Worm (Caenorhabditis elegans) whole organism, L3 larva: ENCODE measurements around the gene tbc-14.

Source experiments
- ZK546.5 ChIP-seq: sonication (generic microtip); optimal IDR thresholded peaks from 2 replicates; lab custom pipeline; 2017; ENCODE audit warnings: missing biosample characterization, missing genetic modification characterization
- egl-27 ChIP-seq: sonication (generic microtip); optimal IDR thresholded peaks from 4 replicates; lab custom pipeline; 2017; ENCODE audit warnings: missing biosample characterization, missing genetic modification reagents, missing genetic modification characterization
- lin-15B ChIP-seq: fragments of 150-350 bp; optimal IDR thresholded peaks from 2 replicates; lab custom pipeline; 2014; ENCODE audit warnings: missing biosample characterization, missing genetic modification characterization
- tbx-2 ChIP-seq: sonication (generic microtip); optimal IDR thresholded peaks from 2 replicates; lab custom pipeline; 2016; ENCODE audit warnings: mild to moderate bottlenecking, missing genetic modification characterization, missing compliant biosample characterization
- unc-39 ChIP-seq: sonication (generic microtip); optimal IDR thresholded peaks from 4 replicates; lab custom pipeline; 2017; ENCODE audit warnings: missing biosample characterization, missing genetic modification characterization
- zag-1 ChIP-seq: fragments of 150-350 bp; optimal IDR thresholded peaks from 2 replicates; lab custom pipeline; 2014; ENCODE audit warnings: missing biosample characterization, missing genetic modification characterization

DNA sequence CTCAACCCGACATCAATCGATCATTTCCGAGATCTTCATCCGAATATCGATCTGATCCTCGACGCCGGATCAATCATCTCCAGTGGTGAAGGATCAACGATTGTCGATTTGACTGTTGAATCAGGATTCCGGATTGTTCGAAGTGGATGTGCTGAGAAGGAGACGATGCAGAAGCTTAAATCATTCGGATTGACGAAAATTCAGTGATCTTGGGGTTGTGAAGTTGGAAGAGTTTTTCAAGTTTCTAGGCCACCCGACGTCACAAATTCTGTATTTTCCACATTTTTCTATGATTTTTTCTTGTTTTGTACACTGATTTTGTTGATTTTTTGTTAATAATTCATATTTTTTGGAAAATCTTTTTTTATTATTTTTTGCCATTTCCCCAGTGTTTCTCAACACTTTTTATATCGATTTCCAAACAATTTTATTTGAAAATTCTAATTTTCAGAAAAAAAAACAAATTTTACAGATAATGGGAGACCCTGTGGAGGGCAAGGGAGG is 32.8 kb downstream of the tbc-14 start, which contains the start of gene Y48E1C.1:
- no peak for TF ChIP-seq egl-27 (tag; lab: Kevin White, UChicago)
- no peak for TF ChIP-seq tbx-2 (tag; lab: Kevin White, UChicago)
- no peak for TF ChIP-seq lin-15B
- no peak for TF ChIP-seq ZK546.5
- no peak for TF ChIP-seq zag-1 (tag; lab: Kevin White, UChicago)
- TF ChIP-seq unc-39, result no peak
